Worm (Caenorhabditis elegans): ENCODE data around the gene K03D3.5.

DNA sequence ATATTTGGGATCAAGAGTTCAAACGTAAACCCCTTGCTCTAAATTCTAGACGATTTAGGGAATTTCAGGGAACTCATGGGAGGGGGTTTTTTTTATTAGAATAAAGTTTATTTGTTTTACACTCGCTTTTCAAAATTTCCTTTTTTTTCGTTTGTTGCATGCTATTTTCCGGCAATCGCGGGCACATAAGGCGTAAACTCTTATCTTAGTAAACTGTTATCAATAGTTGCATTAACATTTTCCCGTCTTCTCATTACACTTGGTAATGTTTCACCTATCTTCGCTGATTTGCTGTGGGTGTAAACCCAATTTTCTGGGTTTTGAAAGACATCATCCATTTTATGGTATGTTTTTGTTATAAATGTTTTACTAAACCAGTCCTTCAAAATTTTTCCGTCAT lies 26.4 kb downstream of the K03D3.5 start:
- TF ChIP-seq lin-39 (tag; optimal IDR thresholded peaks at IDR 0.05) = no peak
- no peak for TF ChIP-seq nhr-25 (tag; optimal IDR thresholded peaks at IDR 0.05)
- no peak for TF ChIP-seq ama-1 (optimal IDR thresholded peaks at IDR 0.05)
- TF ChIP-seq nhr-11 (tag; optimal IDR thresholded peaks at IDR 0.05) = no peak
- TF ChIP-seq lsy-2 (tag; optimal IDR thresholded peaks at IDR 0.05) = no peak
- TF ChIP-seq unc-39 (tag; optimal IDR thresholded peaks at IDR 0.05) = no peak
- no peak for TF ChIP-seq unc-62 (GFP tag; optimal IDR thresholded peaks at IDR 0.05)
- no peak for TF ChIP-seq F13H6.1 (tag; optimal IDR thresholded peaks at IDR 0.05)
- no peak for TF ChIP-seq lin-11 (tag; optimal IDR thresholded peaks at IDR 0.05)
- no peak for TF ChIP-seq aly-2 (tag; optimal IDR thresholded peaks at IDR 0.05)
- no peak for TF ChIP-seq alr-1 (tag; optimal IDR thresholded peaks at IDR 0.05)

All from whole organism, L2 larva.